Worm (Caenorhabditis elegans) whole organism, mixed stage, embryonic: Measurements from ENCODE around the gene C04C11.1.

Experiments
- blmp-1 ChIP-seq: fragments of 150-350 bp; optimal IDR thresholded peaks from 2 replicates; lab custom pipeline; 2014; ENCODE audit warnings: missing biosample characterization, missing genetic modification characterization
- lin-13 ChIP-seq: fragments of 150-350 bp; optimal IDR thresholded peaks from 2 replicates; lab custom pipeline; 2014; ENCODE audit warnings: missing biosample characterization, missing genetic modification characterization

DNA sequence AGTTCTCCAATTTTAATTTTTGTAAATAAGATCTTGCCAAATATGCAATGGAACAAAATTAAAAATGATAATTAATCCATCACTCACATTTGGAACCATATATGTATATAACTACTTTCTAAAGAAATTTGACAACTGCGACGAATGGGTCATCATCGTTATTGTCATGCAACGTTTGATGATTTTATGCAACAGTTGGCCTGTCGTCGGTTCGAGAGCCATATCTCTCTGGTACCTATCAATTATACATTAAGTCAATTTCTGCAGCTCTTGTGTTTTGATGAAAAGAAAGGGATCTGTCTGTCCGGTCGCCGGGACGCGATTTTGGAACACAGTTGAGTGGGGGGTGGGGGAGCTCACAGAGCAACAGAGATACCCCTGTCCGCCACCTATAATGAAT lies 18.9 kb downstream of the C04C11.1 start:
- TF ChIP-seq blmp-1 (tag; lab: Kevin White, UChicago) (no peak), lin-13 (tag; lab: Kevin White, UChicago) (no peak)
